Fruit fly (Drosophila melanogaster): ENCODE results near the gene sky.

DNA sequence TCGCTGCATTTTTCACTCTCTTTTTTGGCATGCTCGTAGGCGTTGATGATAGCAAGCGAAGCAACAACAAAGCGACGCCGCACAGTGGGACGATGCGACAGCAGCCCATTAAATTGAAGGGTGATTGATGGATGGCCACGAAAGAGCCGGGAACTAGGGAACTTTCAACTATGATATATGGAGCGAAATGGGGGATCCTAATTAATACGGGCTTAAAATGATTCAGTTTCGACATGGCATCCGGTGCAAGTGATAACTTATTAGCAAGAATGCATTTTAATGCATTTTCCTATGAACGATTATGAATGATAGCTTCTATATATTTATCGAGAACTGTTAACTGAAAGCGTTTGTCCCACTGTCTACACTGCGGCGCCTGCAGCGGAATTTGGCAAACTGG lies 24.4 kb upstream of the sky start:
- no peak for TF ChIP-seq OdsH (GFP tag; optimal IDR thresholded peaks at IDR 0.05)
- TF ChIP-seq GATAd (GFP tag; optimal IDR thresholded peaks at IDR 0.05): no peak
- TF ChIP-seq Rel (GFP tag; optimal IDR thresholded peaks at IDR 0.05): no peak
- TF ChIP-seq Rel (tag; optimal IDR thresholded peaks at IDR 0.05): no peak
- no peak for TF ChIP-seq ey (GFP tag; optimal IDR thresholded peaks at IDR 0.05)
